Fruit fly (Drosophila melanogaster): ENCODE results near the gene CG14107.

Gene CG14107

dm6 chr3L:13356084-13356693, 25.0 kb downstream of the CG14107 start, which contains the start of gene Nplp2 (continued):
- TF ChIP-seq CG2875 (GFP tag; optimal IDR thresholded peaks at IDR 0.05) (peak; percentile 5), ro (GFP tag; IDR thresholded peaks at IDR 0.05) (0 out of 2 replicates have a peak, but pooled peaks have one; percentile 30), Atf3 (GFP tag; optimal IDR thresholded peaks at IDR 0.05) (no peak), seq (GFP tag; IDR thresholded peaks at IDR 0.05) (peak; percentile 54; the same call in 1 of the 2 replicates), sqz (GFP tag; optimal IDR thresholded peaks at IDR 0.05) (peak; percentile 8), CG4404 (GFP tag; IDR thresholded peaks at IDR 0.05) (peak; percentile 56), jing (GFP tag; optimal IDR thresholded peaks at IDR 0.05) (no peak), CG4854 (GFP tag; optimal IDR thresholded peaks at IDR 0.05) (no peak), danr (GFP tag; IDR thresholded peaks at IDR 0.05) (peak; percentile 16; the same call in 1 of the 2 replicates), CG12391 (tag; optimal IDR thresholded peaks at IDR 0.05) (peak; percentile 56), Taf1 (GFP tag; IDR thresholded peaks at IDR 0.05) (peak; percentile 7; the same call in 1 of the 2 replicates), CG32532 (GFP tag; IDR thresholded peaks at IDR 0.05) (peak; percentile 75), CG17385 (GFP tag; optimal IDR thresholded peaks at IDR 0.05) (peak; percentile 35), CG15696 (tag; optimal IDR thresholded peaks at IDR 0.05) (peak; percentile 72), sna (GFP tag; IDR thresholded peaks at IDR 0.05; ENCODE audit: partially characterized antibody) (no peak), Eip74EF (GFP tag; optimal IDR thresholded peaks at IDR 0.05) (peak in 1 of 2 experiments; percentile 31), corto (GFP tag; optimal IDR thresholded peaks at IDR 0.05) (no peak), rib (GFP tag; IDR thresholded peaks at IDR 0.05) (no peak), CG34376 (GFP tag; optimal IDR thresholded peaks at IDR 0.05) (peak; percentile 46), CG12942 (GFP tag; optimal IDR thresholded peaks at IDR 0.05) (no peak), Meics (GFP tag; optimal IDR thresholded peaks at IDR 0.05) (peak; percentile 62), E2f2 (GFP tag; IDR thresholded peaks at IDR 0.05) (no peak), B-H1 (GFP tag; IDR thresholded peaks at IDR 0.05) (peak; percentile 34; the same call in 1 of the 3 replicates), Fer3 (tag; optimal IDR thresholded peaks at IDR 0.05) (peak; percentile 36), CG3847 (GFP tag; IDR thresholded peaks at IDR 0.05) (peak; percentile 69), CG10543 (GFP tag; optimal IDR thresholded peaks at IDR 0.05) (peak; percentile 30), Hr3 (GFP tag; optimal IDR thresholded peaks at IDR 0.05) (peak; percentile 38), CG11695 (GFP tag; IDR thresholded peaks at IDR 0.05) (0 out of 3 replicates have a peak, but pooled peaks have one; percentile 39), CoRest (tag; optimal IDR thresholded peaks at IDR 0.05) (peak; percentile 71), ttk (GFP tag; IDR thresholded peaks at IDR 0.05) (peak; percentile 41; the same call in 1 of the 2 replicates), CG11398 (GFP tag; optimal IDR thresholded peaks at IDR 0.05) (no peak), Dip3 (GFP tag; optimal IDR thresholded peaks at IDR 0.05) (no peak), CG9215 (GFP tag; IDR thresholded peaks at IDR 0.05) (peak; percentile 59; the same call in 1 of the 2 replicates), wdn (GFP tag; IDR thresholded peaks at IDR 0.05) (peak; percentile 60; the same call in 1 of the 2 replicates), Aef1 (GFP tag; IDR thresholded peaks at IDR 0.05) (peak; percentile 49), CTCF (GFP tag; optimal IDR thresholded peaks at IDR 0.05) (no peak), CG31365 (tag; optimal IDR thresholded peaks at IDR 0.05) (no peak), Rx (GFP tag; IDR thresholded peaks at IDR 0.05) (0 out of 2 replicates have a peak, but pooled peaks have one; percentile 6), Atf-2 (GFP tag; optimal IDR thresholded peaks at IDR 0.05) (no peak), pros (GFP tag; optimal IDR thresholded peaks at IDR 0.05) (no peak), Jarid2 (GFP tag; optimal IDR thresholded peaks at IDR 0.05) (no peak), CG3163 (GFP tag; optimal IDR thresholded peaks at IDR 0.05) (no peak), Mrtf (GFP tag; IDR thresholded peaks at IDR 0.05) (peak; percentile 58; the same call in 1 of the 3 replicates), Atf6 (GFP tag; IDR thresholded peaks at IDR 0.05) (peak; percentile 35; the same call in 1 of the 2 replicates), CG15011 (GFP tag; optimal IDR thresholded peaks at IDR 0.05) (peak; percentile 15), disco-r (GFP tag; optimal IDR thresholded peaks at IDR 0.05) (no peak), lab (GFP tag; optimal IDR thresholded peaks at IDR 0.05) (peak; percentile 54), peb (GFP tag; IDR thresholded peaks at IDR 0.05) (no peak), dmrt11E (tag; optimal IDR thresholded peaks at IDR 0.05) (peak; percentile 62), kay (GFP tag; optimal IDR thresholded peaks at IDR 0.05) (no peak)

Data from whole organism, embryonic.